Worm (Caenorhabditis elegans): Measurements from ENCODE around the gene T06E8.2.

- no peak for TF ChIP-seq ets-4 (tag; optimal IDR thresholded peaks at IDR 0.05)
- no peak for TF ChIP-seq pha-2 (tag; optimal IDR thresholded peaks at IDR 0.05)
- no peak for TF ChIP-seq fkh-10 (GFP tag; optimal IDR thresholded peaks at IDR 0.05)
Observed at ce11 chrV:10073793-10074192, 37.6 kb upstream of the T06E8.2 start, which contains the start of gene F57A8.6.

Measured in whole organism, late embryonic.